Worm (Caenorhabditis elegans) whole organism, L4 larva: ENCODE results near the gene C45B2.1.

Experiments
- F26F4.8 ChIP-seq: fragments of 200-800 bp; sonication (Bioruptor generic); conservative IDR thresholded peaks from 2 replicates; pipeline ENCODE4 v1.3.6; 2022; ENCODE audit warnings: missing genetic modification characterization, missing compliant biosample characterization
- F44E2.7 ChIP-seq: fragments of 200-800 bp; sonication (Bioruptor generic); IDR thresholded peaks from 2 replicates; pipeline ENCODE4 v2.1.2; 2022; ENCODE audit warnings: missing genetic modification characterization, missing compliant biosample characterization
- Y105C5A.15 ChIP-seq: fragments of 200-800 bp; sonication (Bioruptor generic); IDR thresholded peaks from 2 replicates; pipeline ENCODE4 v1.3.6; 2022; ENCODE audit warnings: missing genetic modification characterization, missing compliant biosample characterization
- ZK337.2 ChIP-seq: fragments of 200-800 bp; sonication (Bioruptor generic); IDR thresholded peaks from 2 replicates; pipeline ENCODE4 v1.3.6; 2022; ENCODE audit warnings: missing genetic modification reagents, missing genetic modification characterization, missing compliant biosample characterization
- ZK546.5 ChIP-seq, 2 experiments: sonication (generic microtip); optimal IDR thresholded peaks; 2 replicates each; lab custom pipeline; 2017; ENCODE audit warnings: missing biosample characterization in 2 of 2, missing genetic modification characterization in 2 of 2
- ceh-20 ChIP-seq: fragments of 200-800 bp; sonication (Bioruptor generic); IDR thresholded peaks from 2 replicates; pipeline ENCODE4 v1.3.6; 2022; ENCODE audit warnings: missing genetic modification reagents, missing genetic modification characterization, missing compliant biosample characterization
- ceh-62 ChIP-seq: sonication (generic microtip); optimal IDR thresholded peaks from 2 replicates; lab custom pipeline; 2017; ENCODE audit warnings: missing biosample characterization, missing genetic modification characterization
- ces-1 ChIP-seq: fragments of 150-350 bp; sonication (generic microtip); optimal IDR thresholded peaks from 4 replicates; lab custom pipeline; 2014; ENCODE audit warnings: missing biosample characterization, missing genetic modification reagents, missing genetic modification characterization
- ctbp-1 ChIP-seq: fragments of 200-800 bp; sonication (Bioruptor generic); IDR thresholded peaks from 2 replicates; pipeline ENCODE4 v1.3.6; 2022; ENCODE audit warnings: missing genetic modification reagents, missing genetic modification characterization, missing compliant biosample characterization
- daf-16 ChIP-seq, 3 experiments: sonication (generic microtip); optimal IDR thresholded peaks; 2 replicates each; lab custom pipeline; 2016 to 2017; ENCODE audit warnings: missing genetic modification characterization in 3 of 3, missing genetic modification reagents in 3 of 3, mild to moderate bottlenecking in 2 of 3, missing compliant biosample characterization in 2 of 3, missing biosample characterization in 1 of 3, moderate library complexity in 1 of 3
- daf-19 ChIP-seq: fragments of 200-800 bp; sonication (Bioruptor generic); conservative IDR thresholded peaks from 2 replicates; pipeline ENCODE4 v1.3.6; 2022; ENCODE audit warnings: missing genetic modification characterization, missing compliant biosample characterization
- dmd-8 ChIP-seq: fragments of 200-800 bp; sonication (Bioruptor generic); IDR thresholded peaks from 2 replicates; pipeline ENCODE4 v1.3.6; 2022; ENCODE audit warnings: missing genetic modification characterization, missing compliant biosample characterization
- dmd-9 ChIP-seq: fragments of 200-800 bp; sonication (Bioruptor generic); IDR thresholded peaks from 2 replicates; pipeline ENCODE4 v1.3.6; 2022; ENCODE audit warnings: missing genetic modification reagents, missing genetic modification characterization, missing compliant biosample characterization
- dpl-1 ChIP-seq: fragments of 150-350 bp; optimal IDR thresholded peaks from 2 replicates; lab custom pipeline; 2014; ENCODE audit warnings: missing biosample characterization, missing genetic modification reagents, missing genetic modification characterization
- dve-1 ChIP-seq: sonication (generic microtip); optimal IDR thresholded peaks from 2 replicates; lab custom pipeline; 2017; ENCODE audit warnings: antibody characterized with exemption, mild to moderate bottlenecking, missing genetic modification characterization, missing compliant biosample characterization; ENCODE audit not compliant: insufficient read depth
- egl-27 ChIP-seq: sonication (generic microtip); optimal IDR thresholded peaks from 3 replicates; lab custom pipeline; 2017; ENCODE audit warnings: missing biosample characterization, missing genetic modification reagents, missing genetic modification characterization
- gei-8 ChIP-seq: fragments of 200-800 bp; sonication (Bioruptor generic); optimal IDR thresholded peaks from 2 replicates; lab custom pipeline; 2018; ENCODE audit warnings: mild to moderate bottlenecking, missing genetic modification characterization, missing compliant biosample characterization
- hif-1 ChIP-seq, 2 experiments: sonication (generic microtip); optimal IDR thresholded peaks; 2 replicates each; lab custom pipeline; 2016 to 2017; ENCODE audit warnings: missing compliant biosample characterization in 2 of 2, missing genetic modification characterization in 2 of 2, missing genetic modification reagents in 2 of 2, missing genotype in 2 of 2, mild to moderate bottlenecking in 1 of 2
- hlh-11 ChIP-seq: fragments of 200-800 bp; sonication (Bioruptor generic); optimal IDR thresholded peaks from 2 replicates; lab custom pipeline; 2018; ENCODE audit warnings: mild to moderate bottlenecking, missing genetic modification characterization, missing compliant biosample characterization
- hlh-30 ChIP-seq: sonication (generic microtip); optimal IDR thresholded peaks from 2 replicates; lab custom pipeline; 2017; ENCODE audit warnings: antibody characterized with exemption, mild to moderate bottlenecking, missing genetic modification characterization, missing compliant biosample characterization; ENCODE audit not compliant: insufficient read depth
- hmg-1.1 ChIP-seq: fragments of 200-800 bp; sonication (Bioruptor generic); IDR thresholded peaks from 2 replicates; pipeline ENCODE4 v1.3.6; 2022; ENCODE audit warnings: missing genetic modification reagents, missing genetic modification characterization, missing compliant biosample characterization
- lim-7 ChIP-seq: fragments of 200-800 bp; sonication (Bioruptor generic); IDR thresholded peaks from 2 replicates; pipeline ENCODE4 v1.3.6; 2022; ENCODE audit warnings: missing genetic modification characterization, missing compliant biosample characterization
- lin-1 ChIP-seq: fragments of 200-800 bp; sonication (Bioruptor generic); IDR thresholded peaks from 2 replicates; pipeline ENCODE4 v1.3.6; 2022; ENCODE audit warnings: missing genetic modification reagents, missing genetic modification characterization, missing compliant biosample characterization
- lin-13 ChIP-seq: fragments of 150-350 bp; optimal IDR thresholded peaks from 2 replicates; lab custom pipeline; 2014; ENCODE audit warnings: missing biosample characterization, missing genetic modification reagents, missing genetic modification characterization
- lin-39 ChIP-seq: fragments of 150-350 bp; optimal IDR thresholded peaks from 2 replicates; lab custom pipeline; 2014; ENCODE audit warnings: missing biosample characterization, missing genetic modification reagents, missing genetic modification characterization
- lsy-2 ChIP-seq, 2 experiments: fragments of 150-350 bp in 1 of 2; sonication (generic microtip) in 1 of 2; optimal IDR thresholded peaks; 2 replicates each; lab custom pipeline; 2014 to 2017; ENCODE audit warnings: missing biosample characterization in 2 of 2, missing genetic modification characterization in 2 of 2
- madf-5 ChIP-seq, 2 experiments: fragments of 200-800 bp; sonication (Bioruptor generic); IDR thresholded peaks; 2 replicates each; pipeline ENCODE4 v1.3.6; 2022; ENCODE audit warnings: missing compliant biosample characterization in 2 of 2, missing genetic modification characterization in 2 of 2
- mdl-1 ChIP-seq, 2 experiments: fragments of 150-350 bp in 1 of 2; sonication (generic microtip) in 1 of 2; optimal IDR thresholded peaks; 2 replicates each; lab custom pipeline; 2014 to 2017; ENCODE audit warnings: missing biosample characterization in 2 of 2, missing genetic modification characterization in 2 of 2
- mdt-29 ChIP-seq: fragments of 200-800 bp; sonication (Bioruptor generic); IDR thresholded peaks from 2 replicates; pipeline ENCODE4 v1.3.6; 2022; ENCODE audit warnings: missing genetic modification reagents, missing genetic modification characterization, missing compliant biosample characterization
- mes-2 ChIP-seq: sonication (generic microtip); optimal IDR thresholded peaks from 2 replicates; lab custom pipeline; 2016; ENCODE audit warnings: missing genotype, mild to moderate bottlenecking, missing genetic modification characterization, missing compliant biosample characterization; ENCODE audit not compliant: poor library complexity, severe bottlenecking
- nhr-10 ChIP-seq: fragments of 150-350 bp; optimal IDR thresholded peaks from 2 replicates; lab custom pipeline; 2014; ENCODE audit warnings: missing biosample characterization, missing genetic modification characterization
- nhr-102 ChIP-seq: sonication (generic microtip); optimal IDR thresholded peaks from 2 replicates; lab custom pipeline; 2016; ENCODE audit warnings: mild to moderate bottlenecking, missing genetic modification characterization, moderate library complexity, missing compliant biosample characterization
- nhr-11 ChIP-seq: fragments of 150-350 bp; optimal IDR thresholded peaks from 2 replicates; lab custom pipeline; 2014; ENCODE audit warnings: missing biosample characterization, missing genetic modification characterization
- nhr-237 ChIP-seq: sonication (generic microtip); optimal IDR thresholded peaks from 2 replicates; lab custom pipeline; 2017; ENCODE audit warnings: missing biosample characterization, missing genetic modification characterization
- nhr-25 ChIP-seq: sonication (generic microtip); optimal IDR thresholded peaks from 2 replicates; lab custom pipeline; 2017; ENCODE audit warnings: missing genetic modification characterization, mild to moderate bottlenecking, missing compliant biosample characterization, antibody characterized with exemption, moderate library complexity, borderline replicate concordance; ENCODE audit not compliant: insufficient read depth
- nhr-28 ChIP-seq: fragments of 150-350 bp; optimal IDR thresholded peaks from 2 replicates; lab custom pipeline; 2014; ENCODE audit warnings: missing biosample characterization, missing genetic modification characterization
- nhr-6 ChIP-seq: fragments of 150-350 bp; optimal IDR thresholded peaks from 2 replicates; lab custom pipeline; 2014; ENCODE audit warnings: missing biosample characterization, missing genetic modification characterization
- nhr-77 ChIP-seq: fragments of 150-350 bp; optimal IDR thresholded peaks from 2 replicates; lab custom pipeline; 2014; ENCODE audit warnings: missing biosample characterization, missing genetic modification characterization
- pha-4 ChIP-seq, 2 experiments: fragments of 150-350 bp in 1 of 2; fragments of 200-800 bp in 1 of 2; sonication (Bioruptor generic) in 1 of 2; IDR thresholded peaks in 1 of 2; optimal IDR thresholded peaks in 1 of 2; 2 replicates each; pipeline versions ENCODE4 v1.3.6 to Lab custom; 2014 to 2022; ENCODE audit warnings: missing genetic modification characterization in 2 of 2, missing genetic modification reagents in 2 of 2, missing biosample characterization in 1 of 2, missing compliant biosample characterization in 1 of 2
- php-3 ChIP-seq: fragments of 200-800 bp; sonication (Bioruptor generic); IDR thresholded peaks from 2 replicates; pipeline ENCODE4 v1.3.6; 2022; ENCODE audit warnings: missing genetic modification reagents, missing genetic modification characterization, missing compliant biosample characterization
- rbr-2 ChIP-seq: sonication (generic microtip); optimal IDR thresholded peaks from 2 replicates; lab custom pipeline; 2016; ENCODE audit warnings: missing genotype, missing genetic modification characterization, missing compliant biosample characterization
- saeg-2 ChIP-seq: fragments of 200-800 bp; sonication (Bioruptor generic); IDR thresholded peaks from 2 replicates; pipeline ENCODE4 v1.3.6; 2022; ENCODE audit warnings: missing genetic modification reagents, missing genetic modification characterization, missing compliant biosample characterization
- tra-1 ChIP-seq: fragments of 200-800 bp; sonication (Bioruptor generic); IDR thresholded peaks from 2 replicates; pipeline ENCODE4 v1.3.6; 2022; ENCODE audit warnings: missing genetic modification reagents, missing genetic modification characterization, missing compliant biosample characterization
- unc-39 ChIP-seq: sonication (generic microtip); optimal IDR thresholded peaks from 2 replicates; lab custom pipeline; 2017; ENCODE audit warnings: missing biosample characterization, missing genetic modification characterization
- vab-7 ChIP-seq: fragments of 200-800 bp; sonication (Bioruptor generic); IDR thresholded peaks from 2 replicates; pipeline ENCODE4 v1.3.6; 2022; ENCODE audit warnings: missing genetic modification reagents, missing genetic modification characterization, missing compliant biosample characterization
- zag-1 ChIP-seq: fragments of 150-350 bp; optimal IDR thresholded peaks from 2 replicates; lab custom pipeline; 2014; ENCODE audit warnings: missing biosample characterization, missing genetic modification characterization
- zfp-2 ChIP-seq: sonication (generic microtip); optimal IDR thresholded peaks from 2 replicates; lab custom pipeline; 2016; ENCODE audit warnings: mild to moderate bottlenecking, missing genetic modification characterization, missing compliant biosample characterization
- zfp-3 ChIP-seq: fragments of 200-800 bp; sonication (Bioruptor generic); conservative IDR thresholded peaks from 2 replicates; pipeline ENCODE4 v1.3.6; 2022; ENCODE audit warnings: missing genetic modification reagents, missing genetic modification characterization, missing compliant biosample characterization
- ztf-7 ChIP-seq: fragments of 150-350 bp; optimal IDR thresholded peaks from 2 replicates; lab custom pipeline; 2014; ENCODE audit warnings: missing biosample characterization, missing genetic modification characterization

The C45B2.1 gene

DNA sequence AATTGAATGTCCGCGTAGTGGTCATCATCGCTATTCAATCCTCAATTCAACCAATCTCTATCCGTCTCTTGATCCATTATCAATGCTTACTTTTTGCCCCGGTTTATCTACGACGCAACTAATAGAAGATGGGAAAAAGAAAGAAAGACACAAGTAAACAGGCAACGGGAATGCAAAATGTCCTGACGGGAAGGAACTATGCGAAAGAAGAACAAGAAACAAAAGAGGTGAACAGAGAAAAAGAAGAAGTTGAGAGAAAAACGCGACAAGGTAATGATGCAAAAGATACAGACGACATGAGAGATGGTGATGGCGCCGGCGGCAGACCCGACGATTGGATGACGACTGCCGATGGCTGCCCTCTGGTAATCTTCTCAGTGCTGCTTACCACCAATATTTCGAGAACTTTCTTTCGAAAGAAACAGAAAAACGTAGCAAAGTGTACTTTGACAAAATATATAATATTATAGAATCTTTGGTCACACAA is 43.9 kb upstream of the C45B2.1 start:
- TF ChIP-seq zag-1 (tag; lab: Kevin White, UChicago), result no peak
- TF ChIP-seq nhr-77 (tag; lab: Kevin White, UChicago), result peak; percentile 74
- peak; percentile 72 for TF ChIP-seq nhr-11 (tag; lab: Kevin White, UChicago)
- peak in 1 of 2 experiments; percentile 44 for TF ChIP-seq lsy-2 (tag; optimal IDR thresholded peaks at IDR 0.05; lab: Kevin White, UChicago)
- TF ChIP-seq mes-2 (tag; lab: Kevin White, UChicago), result peak; percentile 58
- peak; percentile 84 for TF ChIP-seq nhr-25 (tag; lab: Kevin White, UChicago)
- no peak for TF ChIP-seq php-3 (GFP tag; lab: Robert Waterston, UW)
- no peak for TF ChIP-seq vab-7 (GFP tag; lab: Robert Waterston, UW)
- peak; percentile 75 for TF ChIP-seq nhr-10
- no peak for TF ChIP-seq zfp-2 (tag; lab: Kevin White, UChicago)
- no peak for TF ChIP-seq lim-7 (GFP tag; lab: Robert Waterston, UW)
- no peak for TF ChIP-seq unc-39 (tag; lab: Kevin White, UChicago)
- TF ChIP-seq pha-4 (GFP tag; IDR thresholded peaks at IDR 0.05; lab: Robert Waterston, UW), result peak; percentile 28; the same call in 1 of the 2 replicates
- peak; percentile 21 for TF ChIP-seq pha-4 (tag; optimal IDR thresholded peaks at IDR 0.05; lab: Kevin White, UChicago)
- TF ChIP-seq F26F4.8 (GFP tag; lab: Robert Waterston, UW), result no peak
- TF ChIP-seq gei-8 (GFP tag; lab: Kevin White, UChicago), result peak; percentile 39
- no peak; the same call in 1 of the 2 replicates for TF ChIP-seq lin-1 (GFP tag; lab: Robert Waterston, UW)
- TF ChIP-seq daf-19 (GFP tag; lab: Robert Waterston, UW), result no peak
- TF ChIP-seq mdt-29, result peak; percentile 52; the same call in 1 of the 2 replicates
- TF ChIP-seq ceh-62 (tag; lab: Kevin White, UChicago), result no peak
- no peak for TF ChIP-seq ztf-7 (tag; lab: Kevin White, UChicago)
- TF ChIP-seq lin-13 (GFP tag; lab: Kevin White, UChicago), result peak; percentile 39
- no peak for TF ChIP-seq nhr-237
- no peak for TF ChIP-seq ZK546.5 (tag; optimal IDR thresholded peaks at IDR 0.05; lab: Kevin White, UChicago)
- peak in 1 of 2 experiments; percentile 84 for TF ChIP-seq mdl-1 (tag; optimal IDR thresholded peaks at IDR 0.05; lab: Kevin White, UChicago)
- TF ChIP-seq tra-1, result 0 out of 2 replicates have a peak, but pooled peaks have one; percentile 47
- TF ChIP-seq egl-27 (tag; lab: Kevin White, UChicago), result no peak
- TF ChIP-seq lin-39 (tag; lab: Kevin White, UChicago), result no peak
- no peak for TF ChIP-seq F44E2.7 (GFP tag; lab: Robert Waterston, UW)
- no peak for TF ChIP-seq Y105C5A.15 (GFP tag; lab: Robert Waterston, UW)
- TF ChIP-seq zfp-3 (GFP tag; lab: Robert Waterston, UW), result no peak
- TF ChIP-seq daf-16 (GFP tag; optimal IDR thresholded peaks at IDR 0.05; lab: Kevin White, UChicago), result peak; percentile 23 to 82
- peak; percentile 97 for TF ChIP-seq daf-16 (tag; optimal IDR thresholded peaks at IDR 0.05; lab: Kevin White, UChicago)
- TF ChIP-seq hif-1 (tag; optimal IDR thresholded peaks at IDR 0.05; lab: Kevin White, UChicago), result peak in 1 of 2 experiments; percentile 44
- TF ChIP-seq dmd-9 (GFP tag; lab: Robert Waterston, UW), result no peak
- peak; percentile 93 for TF ChIP-seq nhr-28 (tag; lab: Kevin White, UChicago)
- TF ChIP-seq ctbp-1 (GFP tag; lab: Robert Waterston, UW), result peak; percentile 41; the same call in 1 of the 2 replicates
- TF ChIP-seq ces-1 (GFP tag; lab: Kevin White, UChicago), result no peak
- TF ChIP-seq saeg-2 (GFP tag; lab: Robert Waterston, UW), result 0 out of 2 replicates have a peak, but pooled peaks have one; percentile 23
- peak; percentile 94 for TF ChIP-seq hlh-11 (tag; lab: Kevin White, UChicago)
- no peak for TF ChIP-seq madf-5 (GFP tag; IDR thresholded peaks at IDR 0.05; lab: Robert Waterston, UW)
- TF ChIP-seq dpl-1 (GFP tag; lab: Kevin White, UChicago), result peak; percentile 3
- peak; percentile 41 for TF ChIP-seq nhr-102
- 0 out of 2 replicates have a peak, but pooled peaks have one; percentile 24 for TF ChIP-seq ceh-20 (GFP tag; lab: Robert Waterston, UW)
- TF ChIP-seq dmd-8 (GFP tag; lab: Robert Waterston, UW), result no peak
- TF ChIP-seq dve-1 (tag; lab: Kevin White, UChicago), result peak; percentile 85
- TF ChIP-seq hlh-30 (tag; lab: Kevin White, UChicago), result peak; percentile 66
- peak; percentile 62 for TF ChIP-seq nhr-6 (tag; lab: Kevin White, UChicago)
- TF ChIP-seq ZK337.2, result no peak
- TF ChIP-seq hmg-1.1 (GFP tag; lab: Robert Waterston, UW), result peak; percentile 42
- TF ChIP-seq rbr-2 (tag; lab: Kevin White, UChicago), result peak; percentile 40
